Fruit fly (Drosophila melanogaster): ENCODE measurements around the gene CG2794.

CG2794 gene

DNA sequence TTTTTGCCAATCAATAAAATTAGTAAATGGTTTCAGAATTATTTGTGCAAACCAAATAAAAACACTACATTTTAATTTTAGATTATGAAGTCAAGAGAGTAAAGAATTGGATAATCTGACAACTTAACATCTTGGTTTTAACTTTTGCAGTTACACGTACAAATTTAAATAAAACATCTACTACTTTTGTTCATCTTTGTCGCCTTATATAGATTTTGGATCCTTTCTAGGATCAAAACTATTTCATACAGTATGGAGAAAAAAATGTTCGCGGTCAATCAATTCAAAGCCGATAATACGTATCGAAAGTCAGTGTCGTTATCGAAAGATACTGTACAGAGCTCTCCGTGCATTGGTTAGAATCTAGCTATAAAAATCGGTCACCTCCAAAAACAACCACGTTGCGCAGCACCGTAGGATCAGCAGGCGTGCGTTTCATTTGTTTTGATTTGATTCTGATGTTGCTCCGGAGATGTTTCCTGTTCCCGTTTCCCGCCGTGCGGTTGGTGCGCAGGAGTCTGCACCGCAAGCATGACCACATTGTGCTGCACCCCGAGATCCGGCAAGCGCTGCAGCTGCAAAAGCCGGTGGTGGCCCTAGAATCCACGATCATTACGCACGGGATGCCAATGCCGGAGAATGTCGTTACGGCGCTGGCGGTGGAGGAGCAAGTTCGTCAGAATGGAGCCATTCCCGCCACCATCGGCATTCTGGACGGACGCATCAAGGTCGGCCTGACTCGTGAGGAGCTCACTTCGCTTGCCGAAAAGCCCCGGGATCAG lies at the start of gene CG2794, which contains the start of gene uncNacbeta:
Gene CG2794, plus strand, starts transcription at position 395 of the 782 bp plus-strand sequence.
Gene uncNacbeta, minus strand, starts transcription at position 51 of the 782 bp plus-strand sequence.
- TF ChIP-seq CTCF (optimal IDR thresholded peaks at IDR 0.05): peak in 1 of 2 experiments; percentile 46
- no peak for TF ChIP-seq CG8478 (optimal IDR thresholded peaks at IDR 0.05)

DNA sequence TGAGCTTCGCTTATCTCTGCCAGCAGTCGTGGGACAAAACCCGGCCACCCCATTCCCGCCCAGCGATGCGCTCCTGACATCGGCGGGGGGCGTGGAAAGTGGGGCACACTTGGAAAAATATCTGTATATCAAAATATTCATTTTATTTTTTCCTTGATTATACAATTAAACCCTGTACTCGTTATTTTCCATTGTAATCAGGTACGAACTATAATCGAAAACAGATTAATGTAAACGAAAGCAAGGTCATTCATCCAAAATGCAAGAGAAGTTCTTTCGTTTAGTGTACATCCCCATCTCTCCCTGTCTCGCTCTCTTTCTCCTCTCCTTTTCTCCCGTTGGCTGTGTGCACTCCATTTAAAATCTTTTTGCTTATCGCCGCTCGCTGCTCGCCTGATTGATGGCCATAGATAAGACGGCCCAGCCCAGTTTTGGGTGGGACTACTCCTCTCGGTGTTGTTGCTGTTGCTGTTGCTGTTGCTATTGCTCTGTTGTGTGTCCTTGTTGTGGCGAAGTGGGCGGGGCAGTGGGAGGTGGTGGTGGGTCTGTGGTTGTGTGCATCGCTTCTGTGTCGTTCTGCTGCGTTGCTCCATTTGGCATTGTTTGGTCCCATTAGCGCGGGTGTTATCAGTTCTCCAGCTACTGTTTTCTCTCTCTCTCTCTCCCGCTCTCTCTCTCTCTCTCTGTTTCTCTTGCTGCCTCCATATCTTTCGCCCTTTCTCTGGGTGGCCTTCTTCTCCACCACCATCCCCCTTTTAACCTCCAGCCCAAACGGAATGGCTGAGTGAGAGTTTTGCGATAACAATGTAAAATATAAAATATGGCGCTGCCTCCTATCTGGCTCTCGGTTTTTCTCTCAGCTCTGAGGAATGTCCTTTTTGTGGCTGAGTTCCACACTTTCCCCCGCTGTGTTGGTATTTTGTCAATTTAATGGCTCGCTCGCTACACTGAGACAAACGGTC lies 47.6 kb upstream of the CG2794 start:
- no peak for TF ChIP-seq CTCF (optimal IDR thresholded peaks at IDR 0.05)
- no peak for TF ChIP-seq CG8478 (optimal IDR thresholded peaks at IDR 0.05)

DNA sequence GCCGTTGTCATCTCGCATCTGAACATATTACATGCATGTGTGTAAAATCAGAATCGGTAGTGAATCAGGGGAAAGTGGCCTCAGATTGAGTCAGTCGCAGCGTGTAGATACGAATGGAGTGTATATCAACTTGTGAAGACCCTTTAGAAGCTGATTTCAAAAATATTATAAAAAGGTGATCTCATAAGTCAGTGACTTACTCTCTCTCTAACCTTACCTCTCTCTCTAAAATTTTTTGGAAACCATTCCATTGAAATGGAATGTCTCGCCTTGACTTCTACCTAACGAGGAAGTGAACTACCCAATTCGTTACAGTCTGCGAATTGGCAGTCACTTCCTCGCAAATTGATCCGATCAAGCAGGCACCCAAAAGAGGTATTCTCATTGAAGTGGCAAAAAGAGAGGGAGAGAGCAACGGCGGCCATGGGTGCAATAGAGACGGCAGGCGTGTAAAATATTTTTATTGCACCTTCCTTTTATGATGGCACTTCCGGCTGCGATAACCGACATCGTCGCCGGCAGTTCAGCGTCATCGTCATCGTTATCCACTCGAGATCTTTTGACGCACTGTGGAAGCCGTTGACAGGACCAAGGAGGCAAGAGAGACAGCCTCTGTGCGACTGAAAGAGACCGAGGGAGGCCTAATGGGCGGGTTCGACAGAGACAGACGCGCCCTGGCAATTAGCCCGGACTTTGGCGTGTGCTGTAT lies 45.9 kb upstream of the CG2794 start:
- TF ChIP-seq CTCF (optimal IDR thresholded peaks at IDR 0.05): no peak
- no peak for TF ChIP-seq CG8478 (optimal IDR thresholded peaks at IDR 0.05)

DNA sequence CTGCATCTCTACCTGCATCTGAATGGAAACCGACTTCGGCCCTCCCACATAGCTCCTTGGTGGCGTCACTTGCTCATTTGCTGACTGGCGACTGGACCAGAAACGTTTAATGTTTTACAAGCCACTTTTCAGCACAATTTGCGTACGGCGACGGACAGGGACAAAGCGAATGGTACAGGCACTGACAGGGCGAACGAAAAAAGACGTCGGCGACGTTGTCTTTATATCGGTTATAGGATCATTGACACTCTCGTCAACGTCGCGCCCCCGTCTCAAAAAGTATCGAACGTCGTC lies 45.4 kb upstream of the CG2794 start:
- TF ChIP-seq CG8478 (optimal IDR thresholded peaks at IDR 0.05) (no peak), CTCF (optimal IDR thresholded peaks at IDR 0.05) (no peak)

DNA sequence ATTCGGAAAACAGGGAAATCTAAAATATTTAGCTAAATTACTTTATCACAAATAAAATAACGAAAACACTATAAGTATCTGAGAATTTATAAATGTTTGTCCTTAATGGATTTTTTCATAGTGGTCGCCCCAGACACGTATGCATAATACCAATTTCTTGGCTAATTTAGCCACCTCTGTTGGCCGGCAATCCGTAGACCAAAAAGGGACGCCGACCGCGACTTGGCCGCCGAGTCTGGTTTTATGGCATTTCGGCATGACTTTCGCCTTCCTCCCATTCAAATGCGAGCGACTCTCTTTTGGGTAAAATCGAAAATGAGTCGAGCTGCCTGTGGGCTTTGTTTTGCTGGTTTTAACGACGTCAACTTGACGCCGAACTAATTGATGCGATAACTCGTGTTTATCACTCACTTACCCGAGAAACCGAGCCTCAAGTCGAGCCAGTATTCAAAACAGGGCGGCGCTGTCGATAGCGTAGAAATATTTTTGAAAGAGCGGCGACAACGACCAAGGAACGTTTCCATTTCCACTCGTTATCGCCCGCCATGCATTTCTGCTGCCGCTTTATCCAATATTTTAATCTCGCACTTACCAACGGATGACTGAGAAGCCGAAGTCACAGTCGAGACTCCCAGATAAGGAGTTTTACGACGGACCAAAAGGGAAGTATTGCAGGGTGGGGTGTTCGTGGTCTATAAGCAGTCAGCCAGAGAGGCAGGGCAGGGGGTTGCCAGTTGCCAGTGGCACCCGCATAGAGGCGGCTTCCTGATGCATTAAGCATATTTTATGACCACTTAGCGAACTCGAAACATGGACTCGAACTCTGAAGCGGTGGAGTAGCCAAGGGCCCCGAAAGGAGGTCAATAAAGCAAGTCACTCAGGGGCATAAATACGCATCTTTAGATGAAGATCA lies 44.7 kb upstream of the CG2794 start:
- TF ChIP-seq CG8478 (optimal IDR thresholded peaks at IDR 0.05) (no peak), CTCF (optimal IDR thresholded peaks at IDR 0.05) (no peak)

DNA sequence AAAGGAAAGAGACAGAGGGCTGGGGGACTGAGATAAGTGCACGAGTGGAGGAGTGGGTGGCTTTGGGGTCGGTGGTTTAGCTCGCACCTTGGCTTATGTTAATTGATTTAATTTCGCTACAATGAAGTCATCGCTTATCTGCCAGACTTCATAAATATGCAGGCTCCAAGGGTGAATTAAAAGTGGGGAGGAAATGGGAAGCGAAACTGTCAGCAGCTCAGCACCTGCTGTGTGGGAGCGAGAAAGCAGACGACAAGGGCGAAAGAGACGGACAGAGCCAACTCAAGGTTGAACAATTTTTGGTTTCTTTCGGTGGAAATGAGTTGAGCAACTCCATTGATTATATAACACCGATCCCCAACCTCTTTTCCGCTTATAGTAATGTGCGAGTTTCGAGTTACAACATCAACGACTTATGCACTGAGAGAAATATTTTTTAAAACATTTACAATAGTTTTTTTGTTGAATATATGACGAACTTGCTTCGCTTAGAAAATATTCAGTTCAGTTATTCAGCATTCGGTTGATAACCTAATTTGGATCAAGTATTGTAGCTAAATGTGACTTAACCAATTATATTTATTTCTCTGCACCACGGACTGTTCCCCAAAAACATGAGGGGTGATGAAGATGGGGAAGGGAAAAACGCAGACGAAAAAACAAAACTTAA lies 43.5 kb upstream of the CG2794 start:
- TF ChIP-seq CTCF (optimal IDR thresholded peaks at IDR 0.05) (no peak), CG8478 (optimal IDR thresholded peaks at IDR 0.05) (no peak)

DNA sequence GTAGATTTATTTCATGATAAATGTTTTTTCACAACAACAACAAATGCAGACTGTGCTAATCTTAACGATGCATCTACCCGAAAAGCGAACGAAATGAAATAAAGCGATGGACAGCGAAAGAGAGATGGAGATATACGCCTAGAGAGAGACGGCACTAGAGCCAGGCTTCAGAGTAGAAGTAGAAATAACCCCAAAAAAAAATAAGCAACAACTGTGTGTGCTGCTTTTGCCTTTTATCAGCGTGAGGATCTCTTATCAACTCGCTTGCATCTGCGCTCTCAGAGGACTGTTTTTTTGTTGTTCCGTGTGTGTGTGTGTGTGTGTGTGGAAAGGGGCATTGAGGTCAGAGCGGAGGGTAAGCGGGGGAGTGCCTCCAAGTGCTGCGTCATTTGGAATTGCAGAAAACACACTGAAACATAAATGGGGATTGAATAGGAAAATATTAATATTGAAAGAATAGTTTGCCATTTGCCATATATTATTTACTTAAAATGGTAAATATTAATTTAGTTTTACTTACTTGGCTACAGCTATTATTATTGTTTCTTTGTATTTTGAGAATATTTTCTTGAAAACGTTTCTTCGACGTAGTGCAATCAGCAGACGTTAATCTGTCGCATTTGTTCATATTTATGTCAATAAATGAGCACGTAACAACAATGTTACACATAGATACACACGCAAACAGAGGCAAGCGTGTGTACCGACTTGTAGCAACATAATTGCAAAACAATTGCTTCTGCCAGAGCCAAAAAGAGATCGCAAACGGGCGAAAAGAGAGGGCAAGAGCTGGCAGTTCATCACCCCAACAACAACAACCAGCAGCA lies 42.7 kb upstream of the CG2794 start:
- TF ChIP-seq CG8478 (optimal IDR thresholded peaks at IDR 0.05) (no peak), CTCF (optimal IDR thresholded peaks at IDR 0.05) (no peak)

DNA sequence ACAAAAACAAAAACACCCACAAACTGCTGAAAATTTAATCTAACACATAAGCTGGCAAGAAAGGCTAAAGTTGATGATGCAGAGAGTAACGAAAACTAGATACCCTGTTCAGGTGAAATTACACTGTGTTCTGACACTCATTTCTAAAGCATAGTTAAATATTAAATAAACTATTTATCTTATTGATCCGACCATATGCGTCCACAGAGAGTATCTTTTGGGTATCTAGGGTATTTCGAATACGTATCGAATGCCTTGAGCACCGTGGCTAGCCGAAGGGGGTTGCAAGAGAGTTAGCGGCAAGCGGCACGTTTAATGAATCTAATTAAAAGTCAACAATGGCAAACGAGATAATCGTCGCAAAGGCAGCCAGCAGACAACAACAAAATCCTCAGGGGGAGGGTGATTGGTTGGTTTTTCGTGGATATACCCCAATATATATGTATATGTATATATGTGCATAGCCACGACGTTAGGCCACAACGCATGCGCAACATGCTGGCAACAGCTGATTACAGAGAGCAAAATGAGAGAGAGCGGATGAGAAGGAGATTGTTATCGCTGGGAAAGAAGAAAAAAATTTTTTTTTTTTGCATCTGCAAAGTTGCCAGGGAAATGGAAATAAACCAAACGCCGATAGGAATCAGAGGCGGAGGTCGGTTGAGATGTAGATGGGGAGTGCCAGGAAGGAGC lies 41.9 kb upstream of the CG2794 start:
- no peak for TF ChIP-seq CG8478 (optimal IDR thresholded peaks at IDR 0.05)
- TF ChIP-seq CTCF (optimal IDR thresholded peaks at IDR 0.05): no peak

DNA sequence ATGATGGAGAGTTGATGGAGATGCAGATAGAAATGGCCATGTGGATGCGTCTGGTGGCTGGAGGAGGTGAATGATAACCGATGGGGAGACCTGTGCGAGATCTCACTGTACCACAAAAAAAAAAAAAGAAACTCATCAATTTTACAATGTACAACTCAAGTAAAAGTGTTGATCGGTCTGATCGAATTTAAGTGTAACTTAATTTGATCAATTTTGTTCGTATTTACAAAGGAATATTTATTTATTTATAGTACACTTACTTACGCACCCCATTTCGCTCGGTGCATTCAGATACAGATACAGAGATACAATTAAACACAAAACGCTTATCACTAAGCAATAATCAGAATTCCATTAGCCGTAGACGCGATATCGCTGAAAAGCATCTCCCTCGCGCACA lies 41.2 kb upstream of the CG2794 start:
- TF ChIP-seq CTCF (optimal IDR thresholded peaks at IDR 0.05) (no peak), CG8478 (optimal IDR thresholded peaks at IDR 0.05) (no peak)

DNA sequence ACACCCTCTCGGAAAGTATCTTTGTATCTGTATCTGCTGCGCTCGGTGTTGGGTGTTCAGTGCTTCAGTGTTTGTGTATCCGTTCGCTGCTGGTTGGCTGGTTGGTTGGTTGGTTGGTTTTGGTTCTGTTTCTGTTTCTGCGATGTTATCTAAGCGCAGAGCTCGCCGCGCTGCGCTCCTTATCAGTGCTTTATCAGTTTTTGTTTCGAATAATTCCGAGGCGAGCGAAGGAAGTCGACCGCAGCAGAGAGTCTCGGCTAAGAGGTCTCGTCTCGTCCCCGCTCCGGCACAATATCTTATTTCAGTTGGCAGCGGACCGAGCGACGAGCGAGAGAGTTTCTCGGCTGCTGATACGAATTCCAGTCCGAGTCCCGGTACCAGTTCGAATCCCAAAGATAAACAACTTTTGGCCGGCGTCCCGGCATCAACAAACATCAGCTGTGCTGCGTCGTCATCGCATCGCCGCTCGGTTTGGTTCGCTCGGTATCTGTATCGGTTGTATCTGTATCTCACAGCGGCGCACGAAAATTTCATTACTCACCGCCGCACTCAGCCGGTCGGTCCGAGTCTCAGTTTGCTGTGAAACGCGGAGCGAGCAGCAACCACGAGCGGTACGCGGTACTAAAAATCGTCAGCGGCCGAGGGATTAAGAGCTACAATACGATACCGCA lies 40.7 kb upstream of the CG2794 start:
- TF ChIP-seq CTCF (optimal IDR thresholded peaks at IDR 0.05) (no peak), CG8478 (optimal IDR thresholded peaks at IDR 0.05) (no peak)

DNA sequence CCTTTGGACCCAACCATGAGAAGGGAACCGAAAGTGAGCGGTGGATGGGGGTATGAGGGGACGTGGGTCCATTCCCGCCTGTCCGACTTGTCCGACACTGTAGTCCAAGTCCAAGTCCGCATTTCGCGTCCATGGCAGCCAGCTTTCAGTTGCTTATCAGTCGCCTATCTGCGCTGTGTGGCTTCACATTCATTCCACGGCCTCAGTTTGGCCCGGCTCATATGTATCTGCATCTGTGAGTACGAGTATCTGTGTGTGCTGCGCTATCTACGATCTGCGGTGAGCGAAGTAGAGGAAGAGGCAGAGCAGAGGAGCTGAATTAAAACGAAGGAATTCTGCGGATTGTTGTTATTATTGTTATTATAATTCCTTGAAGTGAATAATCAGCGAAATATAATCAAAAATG lies 39.4 kb upstream of the CG2794 start:
- no peak for TF ChIP-seq CG8478 (optimal IDR thresholded peaks at IDR 0.05)
- TF ChIP-seq CTCF (optimal IDR thresholded peaks at IDR 0.05): no peak

Data from S2 (cell line).